Worm (Caenorhabditis elegans) whole organism, L4 larva: ENCODE measurements around the gene F40C5.2.

Source experiments
- Y5F2A.4 ChIP-seq: fragments of 200-800 bp; sonication (Bioruptor generic); optimal IDR thresholded peaks from 2 replicates; lab custom pipeline; 2018; ENCODE audit warnings: mild to moderate bottlenecking, missing genetic modification characterization, missing compliant biosample characterization
- dve-1 ChIP-seq: sonication (generic microtip); optimal IDR thresholded peaks from 2 replicates; lab custom pipeline; 2017; ENCODE audit warnings: antibody characterized with exemption, mild to moderate bottlenecking, missing genetic modification characterization, missing compliant biosample characterization; ENCODE audit not compliant: insufficient read depth
- egl-27 ChIP-seq: sonication (generic microtip); optimal IDR thresholded peaks from 3 replicates; lab custom pipeline; 2017; ENCODE audit warnings: missing biosample characterization, missing genetic modification reagents, missing genetic modification characterization
- fkh-10 ChIP-seq: fragments of 150-350 bp; optimal IDR thresholded peaks from 2 replicates; lab custom pipeline; 2014; ENCODE audit warnings: missing biosample characterization, missing genetic modification reagents, missing genetic modification characterization
- gei-8 ChIP-seq: fragments of 200-800 bp; sonication (Bioruptor generic); optimal IDR thresholded peaks from 2 replicates; lab custom pipeline; 2018; ENCODE audit warnings: mild to moderate bottlenecking, missing genetic modification characterization, missing compliant biosample characterization
- nhr-10 ChIP-seq: fragments of 150-350 bp; optimal IDR thresholded peaks from 2 replicates; lab custom pipeline; 2014; ENCODE audit warnings: missing biosample characterization, missing genetic modification characterization
- nhr-102 ChIP-seq: sonication (generic microtip); optimal IDR thresholded peaks from 2 replicates; lab custom pipeline; 2016; ENCODE audit warnings: mild to moderate bottlenecking, missing genetic modification characterization, moderate library complexity, missing compliant biosample characterization
- nhr-237 ChIP-seq: sonication (generic microtip); optimal IDR thresholded peaks from 2 replicates; lab custom pipeline; 2017; ENCODE audit warnings: missing biosample characterization, missing genetic modification characterization
- nhr-77 ChIP-seq: fragments of 150-350 bp; optimal IDR thresholded peaks from 2 replicates; lab custom pipeline; 2014; ENCODE audit warnings: missing biosample characterization, missing genetic modification characterization
- unc-39 ChIP-seq: sonication (generic microtip); optimal IDR thresholded peaks from 2 replicates; lab custom pipeline; 2017; ENCODE audit warnings: missing biosample characterization, missing genetic modification characterization
- zag-1 ChIP-seq: fragments of 150-350 bp; optimal IDR thresholded peaks from 2 replicates; lab custom pipeline; 2014; ENCODE audit warnings: missing biosample characterization, missing genetic modification characterization
- zfp-3 ChIP-seq: fragments of 200-800 bp; sonication (Bioruptor generic); conservative IDR thresholded peaks from 2 replicates; pipeline ENCODE4 v1.3.6; 2022; ENCODE audit warnings: missing genetic modification reagents, missing genetic modification characterization, missing compliant biosample characterization
- zip-11 ChIP-seq: fragments of 200-800 bp; sonication (Bioruptor generic); IDR thresholded peaks from 2 replicates; pipeline ENCODE4 v1.3.6; 2022; ENCODE audit warnings: missing genetic modification characterization, missing compliant biosample characterization
- ztf-11 ChIP-seq: fragments of 150-350 bp; optimal IDR thresholded peaks from 2 replicates; lab custom pipeline; 2014; ENCODE audit warnings: missing biosample characterization, missing genetic modification characterization

DNA sequence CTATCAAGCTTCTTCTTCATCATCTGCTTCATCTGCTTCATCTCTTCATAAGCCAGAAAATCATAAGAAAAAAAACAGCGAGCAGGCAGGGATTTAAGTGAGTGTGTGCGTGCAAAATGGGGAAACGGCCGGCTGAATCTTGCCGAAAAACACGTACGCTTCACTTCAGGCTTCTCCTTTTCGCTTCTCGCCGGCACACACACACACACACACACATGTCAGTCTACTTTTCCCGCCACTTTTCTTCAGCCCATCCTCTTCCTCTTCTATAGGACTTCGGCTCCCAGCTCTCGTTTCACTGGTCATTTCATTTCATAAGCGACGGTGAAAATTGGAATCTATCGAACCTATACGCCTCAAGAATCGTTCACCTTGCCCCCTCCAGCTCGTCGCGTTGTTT, 8.5 kb downstream of the F40C5.2 start:
- no peak for TF ChIP-seq nhr-77
- no peak for TF ChIP-seq nhr-10
- no peak for TF ChIP-seq dve-1
- TF ChIP-seq fkh-10 (GFP tag; lab: Kevin White, UChicago), result no peak
- TF ChIP-seq unc-39, result no peak
- TF ChIP-seq zfp-3 (GFP tag; lab: Robert Waterston, UW), result no peak
- TF ChIP-seq nhr-237 (tag; lab: Kevin White, UChicago), result no peak
- TF ChIP-seq ztf-11 (tag; lab: Kevin White, UChicago), result no peak
- TF ChIP-seq Y5F2A.4, result no peak
- no peak for TF ChIP-seq nhr-102
- TF ChIP-seq egl-27 (tag; lab: Kevin White, UChicago), result no peak
- TF ChIP-seq gei-8, result no peak
- no peak for TF ChIP-seq zip-11 (GFP tag; lab: Robert Waterston, UW)
- TF ChIP-seq zag-1 (tag; lab: Kevin White, UChicago), result no peak
